Fruit fly (Drosophila melanogaster): Measurements from ENCODE around the gene CG14711.

Gene CG14711

dm6 chr3R:11582253-11582589 lies 40.9 kb upstream of the CG14711 start (continued):
- no peak for TF ChIP-seq CG10543 (GFP tag; optimal IDR thresholded peaks at IDR 0.05)
- TF ChIP-seq amos (GFP tag; IDR thresholded peaks at IDR 0.05; ENCODE audit: partially characterized antibody), result no peak
- peak; percentile 45 for TF ChIP-seq Fer1 (GFP tag; optimal IDR thresholded peaks at IDR 0.05)
- peak; percentile 12 for TF ChIP-seq CG18011 (GFP tag; optimal IDR thresholded peaks at IDR 0.05)
- no peak for TF ChIP-seq cg (GFP tag; optimal IDR thresholded peaks at IDR 0.05)
- no peak for TF ChIP-seq Trl (optimal IDR thresholded peaks at IDR 0.05)
- peak; percentile 65 for TF ChIP-seq Trl (GFP tag; optimal IDR thresholded peaks at IDR 0.05)
- TF ChIP-seq repo (GFP tag; optimal IDR thresholded peaks at IDR 0.05), result peak; percentile 36
- no peak for TF ChIP-seq aop (GFP tag; IDR thresholded peaks at IDR 0.05)
- no peak for TF ChIP-seq cad (GFP tag; optimal IDR thresholded peaks at IDR 0.05)
- peak; percentile 51 for TF ChIP-seq CG13624 (GFP tag; optimal IDR thresholded peaks at IDR 0.05)
- TF ChIP-seq tgo (GFP tag; IDR thresholded peaks at IDR 0.05), result peak; percentile 84
- no peak for TF ChIP-seq CG34376 (GFP tag; optimal IDR thresholded peaks at IDR 0.05)
- peak; percentile 61 for TF ChIP-seq CG17802 (tag; optimal IDR thresholded peaks at IDR 0.05)
- TF ChIP-seq CG4424 (GFP tag; optimal IDR thresholded peaks at IDR 0.05), result peak; percentile 39
- TF ChIP-seq CG17328 (GFP tag; IDR thresholded peaks at IDR 0.05), result peak; percentile 78
- no peak for TF ChIP-seq unc-4 (GFP tag; IDR thresholded peaks at IDR 0.05; ENCODE audit: partially characterized antibody)
- peak; percentile 75; the same call in 2 of the 3 replicates for TF ChIP-seq CG34422 (GFP tag; IDR thresholded peaks at IDR 0.05)
- TF ChIP-seq MTF-1 (GFP tag; optimal IDR thresholded peaks at IDR 0.05; ENCODE audit: borderline replicate concordance), result no peak
- peak; percentile 52 for TF ChIP-seq salm (tag; optimal IDR thresholded peaks at IDR 0.05)
- no peak for TF ChIP-seq dm (GFP tag; optimal IDR thresholded peaks at IDR 0.05)
- TF ChIP-seq CG11085 (GFP tag; IDR thresholded peaks at IDR 0.05), result no peak
- no peak for TF ChIP-seq dmrt99B (tag; optimal IDR thresholded peaks at IDR 0.05)
- TF ChIP-seq pfk (GFP tag; optimal IDR thresholded peaks at IDR 0.05), result no peak
- TF ChIP-seq sd (tag; optimal IDR thresholded peaks at IDR 0.05), result no peak
- TF ChIP-seq sisA (GFP tag; IDR thresholded peaks at IDR 0.05), result peak; percentile 69
- peak; percentile 76 for TF ChIP-seq Xbp1 (GFP tag; optimal IDR thresholded peaks at IDR 0.05)
- peak; percentile 67 for TF ChIP-seq CG1233 (GFP tag; optimal IDR thresholded peaks at IDR 0.05)
- peak; percentile 22 for TF ChIP-seq schlank (tag; optimal IDR thresholded peaks at IDR 0.05)
- no peak for TF ChIP-seq CG2199 (GFP tag; IDR thresholded peaks at IDR 0.05)
- TF ChIP-seq shn (GFP tag; optimal IDR thresholded peaks at IDR 0.05), result peak; percentile 64
- TF ChIP-seq CG17359 (tag; optimal IDR thresholded peaks at IDR 0.05), result peak; percentile 85
- peak; percentile 50 for TF ChIP-seq CG13775 (GFP tag; optimal IDR thresholded peaks at IDR 0.05)
- peak; percentile 70 for TF ChIP-seq ap (GFP tag; IDR thresholded peaks at IDR 0.05)
- peak; percentile 77 for TF ChIP-seq Oli (tag; optimal IDR thresholded peaks at IDR 0.05)
- TF ChIP-seq nau (GFP tag; optimal IDR thresholded peaks at IDR 0.05), result no peak
- TF ChIP-seq Opbp (GFP tag; IDR thresholded peaks at IDR 0.05; ENCODE audit: partially characterized antibody), result no peak
- TF ChIP-seq Ets65A (GFP tag), result peak; percentile 89
- peak; percentile 75; the same call in 2 of the 3 replicates for TF ChIP-seq zfh1 (GFP tag; IDR thresholded peaks at IDR 0.05)
- TF ChIP-seq Ravus (GFP tag; IDR thresholded peaks at IDR 0.05), result peak; percentile 34
- TF ChIP-seq Dp (GFP tag; optimal IDR thresholded peaks at IDR 0.05), result no peak
- no peak for TF ChIP-seq tll (GFP tag; optimal IDR thresholded peaks at IDR 0.05)
- no peak for TF ChIP-seq fru (optimal IDR thresholded peaks at IDR 0.05)
- TF ChIP-seq CG2875 (GFP tag; optimal IDR thresholded peaks at IDR 0.05), result peak; percentile 30
- TF ChIP-seq ab (GFP tag; optimal IDR thresholded peaks at IDR 0.05), result no peak
- TF ChIP-seq CG15479 (GFP tag; optimal IDR thresholded peaks at IDR 0.05), result no peak
- TF ChIP-seq Six4 (GFP tag; optimal IDR thresholded peaks at IDR 0.05), result peak; percentile 53
- no peak for TF ChIP-seq ash1 (GFP tag; optimal IDR thresholded peaks at IDR 0.05)
- TF ChIP-seq wek (GFP tag; optimal IDR thresholded peaks at IDR 0.05), result no peak
- TF ChIP-seq CG30020 (tag; optimal IDR thresholded peaks at IDR 0.05), result no peak
- no peak for TF ChIP-seq CG42726 (GFP tag; IDR thresholded peaks at IDR 0.05; ENCODE audit: partially characterized antibody)
- TF ChIP-seq Doc2 (GFP tag; IDR thresholded peaks at IDR 0.05), result peak; percentile 8; the same call in 1 of the 2 replicates

Data from whole organism, embryonic.